Worm (Caenorhabditis elegans) whole organism, mixed stage, embryonic: ENCODE data around the gene srg-10.

Source experiments
- M03D4.4 ChIP-seq: sonication (generic microtip); optimal IDR thresholded peaks from 2 replicates; lab custom pipeline; 2017; ENCODE audit warnings: mild to moderate bottlenecking, missing genetic modification characterization, missing compliant biosample characterization
- bed-3 ChIP-seq: fragments of 200-800 bp; sonication (Bioruptor generic); optimal IDR thresholded peaks from 3 replicates; lab custom pipeline; 2018; ENCODE audit warnings: mild to moderate bottlenecking, missing genetic modification characterization, moderate library complexity, missing compliant biosample characterization
- blmp-1 ChIP-seq: fragments of 150-350 bp; optimal IDR thresholded peaks from 2 replicates; lab custom pipeline; 2014; ENCODE audit warnings: missing biosample characterization, missing genetic modification characterization
- ceh-39 ChIP-seq: fragments of 150-350 bp; optimal IDR thresholded peaks from 2 replicates; lab custom pipeline; 2014; ENCODE audit warnings: missing biosample characterization, missing genetic modification characterization
- ceh-43 ChIP-seq: fragments of 200-800 bp; sonication (Bioruptor generic); optimal IDR thresholded peaks from 2 replicates; lab custom pipeline; 2018; ENCODE audit warnings: mild to moderate bottlenecking, missing genetic modification characterization, moderate library complexity, missing compliant biosample characterization
- ceh-83 ChIP-seq: fragments of 200-800 bp; sonication (Bioruptor generic); optimal IDR thresholded peaks from 2 replicates; lab custom pipeline; 2018; ENCODE audit warnings: mild to moderate bottlenecking, missing genetic modification characterization, missing compliant biosample characterization
- ces-1 ChIP-seq: fragments of 150-350 bp; optimal IDR thresholded peaks from 2 replicates; lab custom pipeline; 2014; ENCODE audit warnings: missing biosample characterization, missing genetic modification reagents, missing genetic modification characterization
- cnd-1 ChIP-seq: fragments of 200-800 bp; sonication (Bioruptor generic); optimal IDR thresholded peaks from 2 replicates; lab custom pipeline; 2018; ENCODE audit warnings: mild to moderate bottlenecking, missing genetic modification characterization, missing compliant biosample characterization
- drap-1 ChIP-seq: fragments of 200-800 bp; sonication (Bioruptor generic); optimal IDR thresholded peaks from 3 replicates; lab custom pipeline; 2018; ENCODE audit warnings: mild to moderate bottlenecking, missing genetic modification characterization, missing compliant biosample characterization
- elt-3 ChIP-seq: fragments of 150-350 bp; optimal IDR thresholded peaks from 2 replicates; lab custom pipeline; 2014; ENCODE audit warnings: missing biosample characterization, missing genetic modification characterization
- flh-1 ChIP-seq: fragments of 200-800 bp; sonication (Bioruptor generic); optimal IDR thresholded peaks from 2 replicates; lab custom pipeline; 2018; ENCODE audit warnings: mild to moderate bottlenecking, missing genetic modification characterization, moderate library complexity, missing compliant biosample characterization
- ham-2 ChIP-seq: fragments of 200-800 bp; sonication (Bioruptor generic); optimal IDR thresholded peaks from 2 replicates; lab custom pipeline; 2018; ENCODE audit warnings: mild to moderate bottlenecking, missing genetic modification characterization, missing compliant biosample characterization
- hlh-1 ChIP-seq: fragments of 150-350 bp; optimal IDR thresholded peaks from 2 replicates; lab custom pipeline; 2014; ENCODE audit warnings: missing biosample characterization, missing genetic modification reagents, missing genetic modification characterization
- lin-13 ChIP-seq: fragments of 150-350 bp; optimal IDR thresholded peaks from 2 replicates; lab custom pipeline; 2014; ENCODE audit warnings: missing biosample characterization, missing genetic modification characterization
- lin-32 ChIP-seq: fragments of 200-800 bp; sonication (Bioruptor generic); optimal IDR thresholded peaks from 2 replicates; lab custom pipeline; 2018; ENCODE audit warnings: mild to moderate bottlenecking, missing genetic modification characterization, missing compliant biosample characterization
- lsy-2 ChIP-seq: fragments of 150-350 bp; optimal IDR thresholded peaks from 2 replicates; lab custom pipeline; 2014; ENCODE audit warnings: missing biosample characterization, missing genetic modification characterization
- mep-1 ChIP-seq: fragments of 150-350 bp; optimal IDR thresholded peaks from 2 replicates; lab custom pipeline; 2017; ENCODE audit warnings: missing biosample characterization, missing genetic modification reagents, missing genetic modification characterization, inconsistent platforms
- mls-2 ChIP-seq: sonication (generic microtip); optimal IDR thresholded peaks from 2 replicates; lab custom pipeline; 2016; ENCODE audit warnings: mild to moderate bottlenecking, missing genetic modification characterization, moderate library complexity, missing compliant biosample characterization
- nhr-12 ChIP-seq: fragments of 150-350 bp; optimal IDR thresholded peaks from 2 replicates; lab custom pipeline; 2014; ENCODE audit warnings: missing biosample characterization, missing genetic modification characterization
- nhr-2 ChIP-seq: fragments of 150-350 bp; optimal IDR thresholded peaks from 2 replicates; lab custom pipeline; 2014; ENCODE audit warnings: missing biosample characterization, missing genetic modification characterization
- nhr-237 ChIP-seq: fragments of 150-350 bp; optimal IDR thresholded peaks from 2 replicates; lab custom pipeline; 2014; ENCODE audit warnings: missing biosample characterization, missing genetic modification characterization
- nhr-28 ChIP-seq: fragments of 150-350 bp; optimal IDR thresholded peaks from 2 replicates; lab custom pipeline; 2014; ENCODE audit warnings: missing biosample characterization, missing genetic modification characterization
- nhr-76 ChIP-seq: sonication (generic microtip); optimal IDR thresholded peaks from 2 replicates; lab custom pipeline; 2017; ENCODE audit warnings: missing biosample characterization, missing genetic modification characterization
- pha-4 ChIP-seq: fragments of 150-350 bp; optimal IDR thresholded peaks from 2 replicates; lab custom pipeline; 2018; ENCODE audit warnings: missing biosample characterization, missing genetic modification reagents, missing genetic modification characterization
- sem-2 ChIP-seq: fragments of 200-800 bp; sonication (Bioruptor generic); optimal IDR thresholded peaks from 2 replicates; lab custom pipeline; 2018; ENCODE audit warnings: mild to moderate bottlenecking, missing genetic modification characterization, missing compliant biosample characterization
- snpc-4 ChIP-seq: fragments of 150-350 bp; optimal IDR thresholded peaks from 2 replicates; lab custom pipeline; 2014; ENCODE audit warnings: missing biosample characterization, missing genetic modification characterization
- sptf-1 ChIP-seq: sonication (generic microtip); optimal IDR thresholded peaks from 2 replicates; lab custom pipeline; 2017; ENCODE audit warnings: mild to moderate bottlenecking, missing genetic modification characterization, moderate library complexity, missing compliant biosample characterization
- tbx-8 ChIP-seq: fragments of 200-800 bp; sonication (Bioruptor generic); optimal IDR thresholded peaks from 2 replicates; lab custom pipeline; 2018; ENCODE audit warnings: mild to moderate bottlenecking, missing genetic modification characterization, moderate library complexity, missing compliant biosample characterization
- unc-120 ChIP-seq: sonication (generic microtip); optimal IDR thresholded peaks from 2 replicates; lab custom pipeline; 2017; ENCODE audit warnings: missing genetic modification characterization, missing compliant biosample characterization; ENCODE audit not compliant: poor library complexity, severe bottlenecking
- unc-39 ChIP-seq: fragments of 150-350 bp; optimal IDR thresholded peaks from 2 replicates; lab custom pipeline; 2014; ENCODE audit warnings: missing biosample characterization, missing genetic modification characterization
- unc-62 ChIP-seq: fragments of 150-350 bp; optimal IDR thresholded peaks from 2 replicates; lab custom pipeline; 2014; ENCODE audit warnings: missing biosample characterization, missing genetic modification reagents, missing genetic modification characterization
- zip-8 ChIP-seq: fragments of 150-350 bp; optimal IDR thresholded peaks from 2 replicates; lab custom pipeline; 2014; ENCODE audit warnings: missing biosample characterization, missing genetic modification characterization
- ztf-11 ChIP-seq: fragments of 150-350 bp; optimal IDR thresholded peaks from 2 replicates; lab custom pipeline; 2014; ENCODE audit warnings: missing biosample characterization, missing genetic modification characterization

Gene srg-10

DNA sequence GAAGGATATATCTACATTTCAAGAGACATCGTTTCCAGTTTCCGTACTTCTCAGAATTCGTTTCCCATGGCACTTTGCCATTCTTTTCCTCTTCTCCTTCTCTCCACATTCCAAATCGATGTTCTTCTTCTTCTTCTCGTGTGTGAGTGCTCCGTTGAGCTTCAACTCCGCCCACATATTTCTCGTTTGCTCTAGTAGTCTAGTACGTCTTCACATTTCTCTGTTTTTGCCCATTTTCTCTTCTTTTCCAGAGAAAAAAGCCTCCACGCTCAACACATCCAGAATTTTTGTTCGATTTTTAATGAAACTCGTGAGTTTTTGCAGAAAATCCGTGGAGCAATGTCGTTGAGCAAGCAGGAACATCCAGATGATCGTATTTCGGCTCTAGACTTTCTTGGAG is 31.3 kb downstream of the srg-10 start, which contains the start of gene T04A8.18:
Gene T04A8.18, plus strand, starts transcription at position 301 of the 400 bp plus-strand sequence.
- TF ChIP-seq ztf-11 (no peak), unc-62 (no peak), bed-3 (GFP tag; lab: Kevin White, UChicago) (no peak), ceh-43 (GFP tag; lab: Kevin White, UChicago) (no peak), unc-39 (tag; lab: Kevin White, UChicago) (no peak), lin-32 (GFP tag; lab: Kevin White, UChicago) (no peak), nhr-28 (tag; lab: Kevin White, UChicago) (no peak), elt-3 (tag; lab: Kevin White, UChicago) (no peak)

DNA sequence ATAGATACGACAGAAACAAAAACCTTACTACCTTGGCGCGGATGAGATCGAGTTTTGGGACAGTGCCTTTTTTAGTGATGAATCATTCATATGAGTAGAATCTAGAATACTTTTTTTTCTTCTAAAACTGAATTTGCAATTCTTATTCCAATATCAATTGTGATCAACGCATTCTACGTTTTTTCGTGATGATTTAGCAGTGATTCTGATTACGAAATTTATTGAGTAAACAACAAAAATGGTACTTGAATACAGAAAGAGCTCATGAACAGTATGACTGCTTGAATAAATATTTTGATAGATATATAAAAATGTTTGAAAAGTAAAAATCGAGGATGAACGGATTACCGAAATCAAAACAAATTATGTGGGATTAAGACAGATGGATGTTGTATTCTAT is 37.5 kb downstream of the srg-10 start, which contains the start of gene him-18:
Gene him-18, minus strand, starts transcription at position 101 of the 400 bp plus-strand sequence.
- TF ChIP-seq hlh-1 = no peak
- no peak for TF ChIP-seq ces-1
- TF ChIP-seq flh-1 = no peak
- no peak for TF ChIP-seq ceh-39 (tag; lab: Kevin White, UChicago)
- TF ChIP-seq ham-2 (GFP tag; lab: Kevin White, UChicago) = no peak
- TF ChIP-seq mls-2 (tag; lab: Kevin White, UChicago) = no peak
- TF ChIP-seq ztf-11 = no peak
- no peak for TF ChIP-seq bed-3 (GFP tag; lab: Kevin White, UChicago)
- TF ChIP-seq lsy-2 (tag; lab: Kevin White, UChicago) = no peak
- no peak for TF ChIP-seq drap-1
- no peak for TF ChIP-seq unc-39 (tag; lab: Kevin White, UChicago)
- no peak for TF ChIP-seq nhr-28 (tag; lab: Kevin White, UChicago)
- TF ChIP-seq snpc-4 (tag; lab: Kevin White, UChicago) = no peak
- no peak for TF ChIP-seq nhr-2
- TF ChIP-seq blmp-1 (tag; lab: Kevin White, UChicago) = no peak
- no peak for TF ChIP-seq cnd-1 (tag; lab: Kevin White, UChicago)
- no peak for TF ChIP-seq tbx-8
- TF ChIP-seq zip-8 (tag; lab: Kevin White, UChicago) = no peak

DNA sequence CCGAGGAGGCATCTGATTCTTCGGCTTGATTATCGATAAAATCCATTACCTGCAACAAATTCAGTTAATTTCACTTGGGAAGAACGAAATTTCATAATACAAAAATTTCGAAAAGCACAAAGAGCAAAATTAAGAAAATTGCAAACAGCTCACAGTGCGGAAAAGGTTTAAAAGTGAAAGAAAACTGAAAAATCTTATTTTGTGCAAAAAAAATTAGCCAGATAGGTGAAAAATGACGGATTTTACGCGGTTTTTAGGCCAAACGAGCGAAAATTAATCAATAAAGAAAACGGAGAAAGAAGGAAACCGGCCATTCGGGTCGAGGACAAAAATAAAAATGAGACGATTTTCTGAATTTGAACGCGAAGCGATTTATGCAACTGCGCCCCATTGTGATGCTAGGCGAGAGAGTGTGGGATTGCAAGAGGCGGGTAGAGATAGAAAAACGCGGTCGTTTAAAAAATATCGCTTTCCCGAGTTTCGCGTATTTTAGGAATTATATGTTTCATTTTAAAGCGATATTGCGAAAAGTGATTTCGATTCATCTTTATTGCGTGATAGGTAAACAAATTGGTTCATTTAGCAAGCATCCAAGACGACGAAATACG is 43.2 kb downstream of the srg-10 start, which contains the start of gene emb-5:
Gene emb-5, minus strand, starts transcription at position 51 of the 608 bp plus-strand sequence.
- TF ChIP-seq ham-2 (GFP tag; lab: Kevin White, UChicago) (peak; percentile 16), ceh-83 (GFP tag; lab: Kevin White, UChicago) (no peak), drap-1 (peak; percentile 12), nhr-237 (peak; percentile 44), pha-4 (tag; lab: Kevin White, UChicago) (peak; percentile 42), nhr-12 (tag; lab: Kevin White, UChicago) (no peak), ztf-11 (no peak), mls-2 (tag; lab: Kevin White, UChicago) (no peak), lin-13 (peak; percentile 81), nhr-76 (tag; lab: Kevin White, UChicago) (no peak), nhr-28 (tag; lab: Kevin White, UChicago) (no peak), snpc-4 (tag; lab: Kevin White, UChicago) (no peak), unc-120 (tag; lab: Kevin White, UChicago) (no peak), unc-62 (no peak), tbx-8 (no peak)

DNA sequence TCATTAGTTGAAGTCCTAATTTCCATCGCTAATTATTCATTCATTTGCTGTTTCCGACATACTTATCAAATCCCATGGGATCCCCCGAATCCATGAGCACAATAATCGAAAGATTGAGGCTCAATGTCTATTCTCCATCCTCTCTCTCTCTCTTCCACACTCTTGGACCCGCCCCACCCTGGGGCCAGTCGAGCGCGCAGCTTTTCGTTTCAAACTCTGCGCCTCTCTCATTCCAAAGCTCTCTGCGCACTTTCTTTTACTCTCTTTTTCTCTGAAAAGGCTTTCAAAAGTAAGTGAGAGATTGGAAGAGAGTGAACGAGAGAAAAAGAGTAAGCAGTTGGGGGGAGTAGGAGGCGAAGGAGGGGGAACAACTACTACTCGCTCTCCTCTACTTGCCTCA is 44.2 kb downstream of the srg-10 start, which contains the start of gene acy-1:
Gene acy-1, plus strand, starts transcription at position 346 of the 400 bp plus-strand sequence.
- no peak for TF ChIP-seq nhr-2
- no peak for TF ChIP-seq ceh-39 (tag; lab: Kevin White, UChicago)
- TF ChIP-seq mep-1 (tag; lab: Kevin White, UChicago) = peak; percentile 69
- peak; percentile 62 for TF ChIP-seq mls-2 (tag; lab: Kevin White, UChicago)
- TF ChIP-seq blmp-1 (tag; lab: Kevin White, UChicago) = peak; percentile 12
- TF ChIP-seq zip-8 (tag; lab: Kevin White, UChicago) = no peak
- TF ChIP-seq nhr-237 = peak; percentile 67
- peak; percentile 81 for TF ChIP-seq hlh-1
- TF ChIP-seq lsy-2 (tag; lab: Kevin White, UChicago) = peak; percentile 22
- peak; percentile 30 for TF ChIP-seq cnd-1 (tag; lab: Kevin White, UChicago)
- TF ChIP-seq unc-39 (tag; lab: Kevin White, UChicago) = no peak
- TF ChIP-seq ham-2 (GFP tag; lab: Kevin White, UChicago) = peak; percentile 43
- TF ChIP-seq sptf-1 (tag; lab: Kevin White, UChicago) = peak; percentile 55
- TF ChIP-seq unc-120 (tag; lab: Kevin White, UChicago) = peak; percentile 69
- no peak for TF ChIP-seq sem-2 (GFP tag; lab: Kevin White, UChicago)
- peak; percentile 33 for TF ChIP-seq unc-62
- TF ChIP-seq M03D4.4 = no peak
- TF ChIP-seq ces-1 = peak; percentile 92
